Fruit fly (Drosophila melanogaster): ENCODE measurements around the gene Ir67b.

Ir67b gene

dm6 chr3L:10396500-10396899 lies 35.3 kb downstream of the Ir67b start (continued):
- TF ChIP-seq ss (GFP tag; optimal IDR thresholded peaks at IDR 0.05) (no peak), eg (GFP tag; IDR thresholded peaks at IDR 0.05) (peak; percentile 54), Hr4 (GFP tag; optimal IDR thresholded peaks at IDR 0.05) (peak; percentile 58), CG6276 (GFP tag; optimal IDR thresholded peaks at IDR 0.05) (peak; percentile 12), CG8319 (GFP tag; optimal IDR thresholded peaks at IDR 0.05) (no peak), Sox15 (GFP tag; optimal IDR thresholded peaks at IDR 0.05) (no peak), dsx (GFP tag; optimal IDR thresholded peaks at IDR 0.05; ENCODE audit: poor library complexity, severe bottlenecking) (no peak), CG9139 (GFP tag; optimal IDR thresholded peaks at IDR 0.05) (no peak), fd85E (GFP tag; optimal IDR thresholded peaks at IDR 0.05) (no peak), Eip93F (GFP tag; optimal IDR thresholded peaks at IDR 0.05) (no peak), OdsH (GFP tag; optimal IDR thresholded peaks at IDR 0.05) (peak; percentile 25)

dm6 chr3L:10392585-10393258 lies 39.1 kb downstream of the Ir67b start:
- TF ChIP-seq dac (GFP tag; optimal IDR thresholded peaks at IDR 0.05), result no peak
- peak; percentile 51 for TF ChIP-seq svp (GFP tag)

DNA sequence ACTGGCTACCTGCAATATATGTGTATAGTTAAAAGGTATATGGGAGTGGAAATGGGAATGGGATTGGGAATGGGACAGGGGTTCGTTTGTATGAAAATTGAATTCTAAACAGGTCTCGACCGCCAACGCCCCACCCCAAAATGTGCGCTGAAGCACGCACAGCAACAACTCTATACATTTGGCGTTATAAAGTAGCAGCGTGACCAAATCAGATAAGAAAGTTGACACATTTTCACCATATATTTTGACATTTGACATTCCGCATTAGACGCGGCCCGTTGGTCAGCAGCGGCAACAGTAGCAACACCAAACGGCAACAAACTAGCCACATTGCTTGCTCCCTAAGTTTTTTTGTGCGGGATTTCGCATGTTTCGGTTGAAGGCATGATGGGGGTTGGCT lies 39.7 kb downstream of the Ir67b start:
- TF ChIP-seq ss (GFP tag; optimal IDR thresholded peaks at IDR 0.05) (peak in 1 of 2 experiments; percentile 25), Eip78C (GFP tag) (peak; percentile 13), Blimp-1 (GFP tag; optimal IDR thresholded peaks at IDR 0.05) (no peak), lz (GFP tag; optimal IDR thresholded peaks at IDR 0.05) (no peak)

DNA sequence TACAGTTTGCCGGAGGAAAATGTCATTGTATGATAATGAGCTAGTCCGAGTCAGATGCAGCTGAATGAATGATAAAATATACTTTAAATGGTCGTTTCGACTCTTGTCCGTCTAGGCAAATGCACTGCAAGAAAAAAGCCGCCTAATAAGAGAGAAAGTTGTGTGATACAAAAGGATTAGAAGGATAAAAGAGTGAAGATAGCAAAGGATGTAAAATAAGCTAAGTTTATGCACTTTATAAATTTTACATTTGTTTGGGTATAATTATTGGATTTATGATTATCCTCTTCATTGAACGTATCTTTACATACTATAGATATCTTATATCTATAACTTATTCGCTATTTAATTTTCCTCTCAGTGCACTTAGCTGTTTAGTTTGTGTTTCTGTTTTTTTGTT lies 40.8 kb downstream of the Ir67b start:
- TF ChIP-seq Lpt (GFP tag; optimal IDR thresholded peaks at IDR 0.05), result peak; percentile 40
- TF ChIP-seq fd85E (GFP tag; optimal IDR thresholded peaks at IDR 0.05), result no peak
- no peak for TF ChIP-seq CG34406 (GFP tag; optimal IDR thresholded peaks at IDR 0.05)
- TF ChIP-seq eg (GFP tag; IDR thresholded peaks at IDR 0.05), result 0 out of 3 replicates have a peak, but pooled peaks have one; percentile 33
- TF ChIP-seq Hr4 (GFP tag; optimal IDR thresholded peaks at IDR 0.05), result peak; percentile 52
- no peak for TF ChIP-seq Sox102F (GFP tag; optimal IDR thresholded peaks at IDR 0.05)
- peak; percentile 67 for TF ChIP-seq CG8119 (GFP tag; IDR thresholded peaks at IDR 0.05)
- no peak for TF ChIP-seq CG6854 (GFP tag; optimal IDR thresholded peaks at IDR 0.05)
- peak; percentile 63 for TF ChIP-seq CG15336 (GFP tag; IDR thresholded peaks at IDR 0.05)
- 0 out of 2 replicates have a peak, but pooled peaks have one; percentile 11 for TF ChIP-seq Gug (GFP tag; IDR thresholded peaks at IDR 0.05)
- TF ChIP-seq salr (GFP tag; optimal IDR thresholded peaks at IDR 0.05), result peak in 1 of 2 experiments; percentile 14
- TF ChIP-seq OdsH (GFP tag; optimal IDR thresholded peaks at IDR 0.05), result peak; percentile 11
- TF ChIP-seq CG32006 (GFP tag; optimal IDR thresholded peaks at IDR 0.05), result peak; percentile 74
- TF ChIP-seq CG3919 (GFP tag; optimal IDR thresholded peaks at IDR 0.05), result no peak
- TF ChIP-seq CG4318 (GFP tag; optimal IDR thresholded peaks at IDR 0.05), result peak; percentile 53
- no peak for TF ChIP-seq spab (GFP tag; optimal IDR thresholded peaks at IDR 0.05)
- peak; percentile 25 for TF ChIP-seq achi (GFP tag; optimal IDR thresholded peaks at IDR 0.05)
- TF ChIP-seq dac (GFP tag; optimal IDR thresholded peaks at IDR 0.05), result peak; percentile 27
- TF ChIP-seq Eip78C (GFP tag), result peak; percentile 37
- no peak for TF ChIP-seq CG6808 (GFP tag; optimal IDR thresholded peaks at IDR 0.05)
- TF ChIP-seq pdm3 (GFP tag; optimal IDR thresholded peaks at IDR 0.05), result peak; percentile 17
- peak; percentile 4 for TF ChIP-seq CG11762 (GFP tag; optimal IDR thresholded peaks at IDR 0.05; ENCODE audit: insufficient read depth)

DNA sequence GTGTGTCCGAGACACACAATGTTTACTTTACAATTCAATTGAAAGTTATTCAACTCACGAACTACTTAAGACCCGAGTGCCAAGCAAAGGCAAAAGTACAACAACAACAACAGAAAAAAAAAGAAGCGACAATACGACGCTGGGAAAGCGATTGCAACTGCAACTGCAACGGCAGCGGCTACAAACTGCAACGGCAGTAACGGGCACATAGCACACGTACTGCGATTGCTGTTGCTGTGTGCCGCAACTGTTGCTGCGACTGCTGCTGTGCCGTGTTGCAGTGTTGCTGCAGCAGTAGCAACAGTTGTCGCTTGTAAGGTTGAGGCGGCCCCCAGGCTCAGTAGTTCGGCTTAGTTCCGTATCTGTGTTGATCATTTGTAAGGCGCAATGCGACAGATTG lies 41.9 kb downstream of the Ir67b start:
- TF ChIP-seq vri (GFP tag; optimal IDR thresholded peaks at IDR 0.05) (no peak), CG16779 (tag; optimal IDR thresholded peaks at IDR 0.05) (no peak), CG9139 (GFP tag; optimal IDR thresholded peaks at IDR 0.05) (no peak), eg (GFP tag; IDR thresholded peaks at IDR 0.05) (peak; percentile 55), esn (GFP tag; optimal IDR thresholded peaks at IDR 0.05) (no peak), CG6808 (GFP tag; optimal IDR thresholded peaks at IDR 0.05) (no peak), acj6 (GFP tag; optimal IDR thresholded peaks at IDR 0.05) (no peak), CG8319 (GFP tag; optimal IDR thresholded peaks at IDR 0.05) (no peak), CG31627 (GFP tag; optimal IDR thresholded peaks at IDR 0.05) (no peak), dsx (GFP tag; optimal IDR thresholded peaks at IDR 0.05; ENCODE audit: poor library complexity, severe bottlenecking) (peak; percentile 16), CG3919 (GFP tag; optimal IDR thresholded peaks at IDR 0.05) (peak; percentile 50), fkh (GFP tag; optimal IDR thresholded peaks at IDR 0.05) (no peak), Ets21C (GFP tag; optimal IDR thresholded peaks at IDR 0.05) (no peak), CG15336 (GFP tag; IDR thresholded peaks at IDR 0.05) (peak; percentile 39; the same call in 1 of the 2 replicates), salr (GFP tag; optimal IDR thresholded peaks at IDR 0.05) (no peak), Eip78C (GFP tag) (peak; percentile 35), CG6163 (GFP tag; IDR thresholded peaks at IDR 0.05) (0 out of 3 replicates have a peak, but pooled peaks have one; percentile 53), net (GFP tag; optimal IDR thresholded peaks at IDR 0.05) (no peak)

All from whole organism, prepupa.